Fruit fly (Drosophila melanogaster): Measurements from ENCODE around the gene CG5906.

CG5906 gene

DNA sequence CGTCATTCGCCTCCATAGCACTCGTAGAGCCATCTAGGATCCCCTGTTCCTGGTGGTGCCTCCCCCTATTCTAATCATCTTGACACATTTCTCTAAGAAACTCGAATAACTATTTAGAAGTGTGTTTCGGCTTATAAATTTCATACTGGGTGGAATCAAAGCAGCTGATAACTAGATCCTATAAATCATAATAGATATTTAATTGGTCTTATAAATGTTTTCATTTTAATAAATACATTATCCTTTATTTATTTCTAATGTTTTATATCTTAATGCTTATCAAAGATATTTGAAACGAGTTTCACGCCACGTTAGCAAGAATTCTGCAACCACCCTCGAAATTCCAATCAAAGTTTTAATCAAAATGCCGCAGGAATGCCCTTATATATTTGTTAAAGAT lies at the start of gene CG5906:
Gene CG5906, minus strand, starts transcription at position 101 of the 400 bp plus-strand sequence.
- no peak for TF ChIP-seq Ets96B (tag; optimal IDR thresholded peaks at IDR 0.05)
- TF ChIP-seq Ets21C (GFP tag; optimal IDR thresholded peaks at IDR 0.05), result no peak
- TF ChIP-seq spab (GFP tag; optimal IDR thresholded peaks at IDR 0.05), result no peak
- no peak for TF ChIP-seq CG34406 (GFP tag; optimal IDR thresholded peaks at IDR 0.05)
- TF ChIP-seq CG8119 (GFP tag; IDR thresholded peaks at IDR 0.05), result no peak
- no peak for TF ChIP-seq dac (GFP tag; optimal IDR thresholded peaks at IDR 0.05)
- TF ChIP-seq OdsH (GFP tag; optimal IDR thresholded peaks at IDR 0.05), result no peak
- no peak for TF ChIP-seq pdm3 (GFP tag; optimal IDR thresholded peaks at IDR 0.05)
- TF ChIP-seq Hr4 (GFP tag; optimal IDR thresholded peaks at IDR 0.05), result no peak

DNA sequence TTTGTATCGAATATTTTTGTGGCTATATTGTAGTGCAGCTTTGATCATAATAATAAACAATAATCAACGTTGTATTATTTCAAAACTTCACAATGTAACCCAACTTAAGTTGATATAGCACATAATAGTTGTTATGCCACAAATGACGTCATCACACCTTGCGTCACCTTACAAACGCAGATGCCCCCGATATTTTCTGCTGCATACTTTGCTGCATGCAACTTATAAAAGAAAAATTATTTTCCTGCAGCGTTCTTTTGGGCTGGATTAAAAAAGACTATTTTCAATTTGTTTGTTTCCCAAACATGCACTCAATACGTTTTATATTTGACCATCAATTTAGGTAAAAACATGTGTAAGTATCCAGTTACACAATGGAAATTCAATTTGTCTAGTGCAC lies 47.1 kb upstream of the CG5906 start:
- TF ChIP-seq Eip75B (GFP tag; optimal IDR thresholded peaks at IDR 0.05), result peak; percentile 77
- TF ChIP-seq CG8119 (GFP tag; IDR thresholded peaks at IDR 0.05), result no peak
- no peak for TF ChIP-seq CG10669 (GFP tag; optimal IDR thresholded peaks at IDR 0.05)
- no peak for TF ChIP-seq CG4318 (GFP tag; optimal IDR thresholded peaks at IDR 0.05)
- TF ChIP-seq Blimp-1 (GFP tag; optimal IDR thresholded peaks at IDR 0.05), result no peak
- no peak for TF ChIP-seq CG10631 (GFP tag; optimal IDR thresholded peaks at IDR 0.05)
- TF ChIP-seq svp (GFP tag), result peak; percentile 42
- TF ChIP-seq Ets96B (tag; optimal IDR thresholded peaks at IDR 0.05), result no peak
- peak; percentile 10 for TF ChIP-seq fkh (GFP tag; optimal IDR thresholded peaks at IDR 0.05)
- no peak for TF ChIP-seq CG7368 (GFP tag; optimal IDR thresholded peaks at IDR 0.05)
- no peak for TF ChIP-seq Eip93F (GFP tag; optimal IDR thresholded peaks at IDR 0.05)

DNA sequence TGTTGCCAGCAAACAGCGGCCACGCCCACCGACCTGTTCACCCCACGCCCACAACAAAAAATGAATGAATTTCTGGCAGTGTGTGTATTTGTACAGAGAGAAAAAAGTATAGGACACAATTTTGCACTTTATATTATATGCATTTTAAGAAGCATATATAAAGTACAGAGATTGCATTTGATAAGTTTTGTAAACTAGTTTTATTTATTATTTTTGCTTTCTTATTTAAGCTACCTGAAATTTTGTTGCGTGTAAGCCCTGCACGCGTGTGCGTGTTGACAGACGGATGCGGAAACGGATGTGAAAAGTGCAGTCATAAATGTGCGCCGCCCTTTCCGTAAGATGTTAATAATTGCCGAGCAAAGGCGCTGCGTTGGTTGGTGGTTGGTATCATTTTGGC lies 25.7 kb upstream of the CG5906 start:
- TF ChIP-seq vri (GFP tag; optimal IDR thresholded peaks at IDR 0.05) (no peak), Met (GFP tag; optimal IDR thresholded peaks at IDR 0.05) (peak; percentile 4), CG6808 (GFP tag; optimal IDR thresholded peaks at IDR 0.05) (no peak), CG32006 (GFP tag; optimal IDR thresholded peaks at IDR 0.05) (peak; percentile 22), topi (GFP tag; optimal IDR thresholded peaks at IDR 0.05) (no peak), CG8119 (GFP tag; IDR thresholded peaks at IDR 0.05) (no peak), ss (GFP tag; optimal IDR thresholded peaks at IDR 0.05) (peak in 1 of 2 experiments; percentile 36), Sox15 (GFP tag; optimal IDR thresholded peaks at IDR 0.05) (no peak), Smox (GFP tag; optimal IDR thresholded peaks at IDR 0.05) (no peak), CG10631 (GFP tag; optimal IDR thresholded peaks at IDR 0.05) (peak; percentile 11), svp (GFP tag) (peak; percentile 58), CG10669 (GFP tag; optimal IDR thresholded peaks at IDR 0.05) (peak; percentile 51), spab (GFP tag; optimal IDR thresholded peaks at IDR 0.05) (peak; percentile 18), Ets21C (GFP tag; optimal IDR thresholded peaks at IDR 0.05) (no peak), CG9139 (GFP tag; optimal IDR thresholded peaks at IDR 0.05) (no peak), achi (GFP tag; optimal IDR thresholded peaks at IDR 0.05) (peak; percentile 10), Ets96B (tag; optimal IDR thresholded peaks at IDR 0.05) (peak; percentile 39), CG11762 (GFP tag; optimal IDR thresholded peaks at IDR 0.05; ENCODE audit: insufficient read depth) (no peak), Hr39 (GFP tag; optimal IDR thresholded peaks at IDR 0.05) (peak; percentile 9), fkh (GFP tag; optimal IDR thresholded peaks at IDR 0.05) (no peak), Sox14 (GFP tag; optimal IDR thresholded peaks at IDR 0.05) (peak; percentile 4), Eip75B (GFP tag; optimal IDR thresholded peaks at IDR 0.05) (peak; percentile 17), fd85E (GFP tag; optimal IDR thresholded peaks at IDR 0.05) (no peak), CG15336 (GFP tag; IDR thresholded peaks at IDR 0.05) (no peak), Eip78C (GFP tag) (peak; percentile 36), CG3919 (GFP tag; optimal IDR thresholded peaks at IDR 0.05) (peak; percentile 23), cyc (GFP tag; optimal IDR thresholded peaks at IDR 0.05) (peak; percentile 6), CG8632 (GFP tag; optimal IDR thresholded peaks at IDR 0.05) (no peak), salr (GFP tag; optimal IDR thresholded peaks at IDR 0.05) (no peak), lz (GFP tag; optimal IDR thresholded peaks at IDR 0.05) (no peak), fd59A (GFP tag; optimal IDR thresholded peaks at IDR 0.05) (peak; percentile 13), CG6792 (GFP tag; optimal IDR thresholded peaks at IDR 0.05) (no peak), CG6276 (GFP tag; optimal IDR thresholded peaks at IDR 0.05) (no peak)

Data from whole organism, prepupa.